Fruit fly (Drosophila melanogaster): ENCODE results near the gene mRpL4.

Gene mRpL4

DNA sequence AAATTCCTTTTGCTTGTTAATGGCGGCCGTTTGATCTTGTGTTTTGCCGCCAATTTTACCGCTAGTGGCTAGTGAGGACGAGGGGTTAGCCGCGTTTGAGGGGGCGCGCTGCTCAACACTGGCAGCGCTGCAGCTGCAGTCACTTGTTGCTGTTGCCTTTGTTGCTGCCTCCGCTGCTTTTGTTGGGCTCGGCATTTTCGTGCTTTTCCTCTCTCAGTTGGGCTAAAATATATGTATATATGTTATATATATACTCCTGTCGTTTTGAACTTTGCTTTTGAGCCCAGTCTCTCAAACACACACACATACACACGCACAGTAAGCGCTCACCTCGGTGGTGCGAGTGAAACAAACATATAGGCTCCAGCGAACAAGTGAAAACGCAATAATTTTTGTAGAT lies 4.1 kb downstream of the mRpL4 start (continued):
- TF ChIP-seq Hr4 (GFP tag; optimal IDR thresholded peaks at IDR 0.05) = no peak
- peak; percentile 17 for TF ChIP-seq CG6808 (GFP tag; optimal IDR thresholded peaks at IDR 0.05)
- no peak for TF ChIP-seq Smox (GFP tag; optimal IDR thresholded peaks at IDR 0.05)
- no peak for TF ChIP-seq CG1621 (tag; optimal IDR thresholded peaks at IDR 0.05)
- TF ChIP-seq Sox15 (GFP tag; optimal IDR thresholded peaks at IDR 0.05) = no peak
- no peak for TF ChIP-seq CG31627 (GFP tag; optimal IDR thresholded peaks at IDR 0.05)
- peak; percentile 41 for TF ChIP-seq Sox14 (GFP tag; optimal IDR thresholded peaks at IDR 0.05)
- no peak for TF ChIP-seq spab (GFP tag; optimal IDR thresholded peaks at IDR 0.05)

DNA sequence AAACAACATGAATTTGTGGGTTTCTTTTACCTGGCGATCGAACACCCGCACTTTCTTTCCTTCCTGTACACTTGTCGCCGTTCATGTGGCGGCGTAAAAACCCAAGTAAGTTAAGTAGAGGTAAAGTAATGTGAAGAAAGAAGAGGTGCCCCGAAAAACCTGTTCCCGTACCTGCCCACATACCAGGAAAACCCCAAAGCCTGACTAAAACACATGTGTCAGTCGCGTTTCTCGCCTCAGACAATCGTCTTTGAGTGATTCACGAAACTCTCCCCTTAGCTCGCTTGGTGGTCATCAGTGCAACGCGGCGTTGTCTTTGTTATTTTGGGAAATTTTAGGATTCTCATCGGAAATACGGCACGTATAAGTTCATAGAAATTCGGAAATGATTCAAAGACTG lies 5.4 kb downstream of the mRpL4 start:
- TF ChIP-seq fd85E (GFP tag; optimal IDR thresholded peaks at IDR 0.05) (no peak), fkh (GFP tag; optimal IDR thresholded peaks at IDR 0.05) (no peak), CG6854 (GFP tag; optimal IDR thresholded peaks at IDR 0.05) (peak; percentile 29), eg (GFP tag; IDR thresholded peaks at IDR 0.05) (0 out of 3 replicates have a peak, but pooled peaks have one; percentile 8), Sox102F (GFP tag; optimal IDR thresholded peaks at IDR 0.05) (no peak), Eip78C (GFP tag) (no peak), fd59A (GFP tag; optimal IDR thresholded peaks at IDR 0.05) (no peak), CG16779 (tag; optimal IDR thresholded peaks at IDR 0.05) (no peak), pdm3 (GFP tag; optimal IDR thresholded peaks at IDR 0.05) (no peak), Gug (GFP tag; IDR thresholded peaks at IDR 0.05) (no peak), CG7368 (GFP tag; optimal IDR thresholded peaks at IDR 0.05) (no peak), net (GFP tag; optimal IDR thresholded peaks at IDR 0.05) (no peak), CG6808 (GFP tag; optimal IDR thresholded peaks at IDR 0.05) (no peak)

DNA sequence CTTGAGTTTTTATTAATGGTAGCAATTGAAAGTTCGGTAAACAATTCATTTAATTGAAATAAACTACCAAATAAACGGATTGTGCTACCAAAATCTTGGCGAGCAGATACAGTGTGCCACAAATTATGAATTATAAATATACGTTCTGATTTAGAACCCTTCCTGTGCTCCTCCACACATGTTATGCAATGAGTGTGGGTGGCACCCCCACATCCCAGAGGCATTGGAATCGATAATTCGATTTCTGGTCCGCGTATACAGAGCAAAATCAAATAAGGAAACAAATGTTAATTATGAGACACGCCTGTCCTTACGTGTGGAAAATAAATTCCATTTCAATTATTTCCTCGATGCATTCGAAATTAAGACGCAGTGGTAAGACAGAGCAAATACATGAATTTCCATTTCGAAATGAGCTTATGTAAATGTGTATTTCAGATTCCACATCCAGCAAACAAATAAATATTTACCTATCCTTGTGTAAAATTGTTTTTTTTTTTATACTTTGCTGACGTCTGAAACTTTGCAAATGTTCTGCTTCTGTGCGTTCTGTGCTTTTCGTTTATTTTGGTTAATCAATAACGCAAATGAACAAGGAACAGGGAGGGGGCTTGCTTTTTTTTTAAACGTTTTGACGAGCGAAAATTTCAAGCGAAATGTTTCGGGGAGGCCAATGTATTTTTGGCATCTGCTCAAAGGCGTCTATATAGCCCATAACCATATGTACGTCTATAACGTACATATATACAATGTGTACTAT lies 6.9 kb downstream of the mRpL4 start:
- TF ChIP-seq CG11902 (GFP tag; optimal IDR thresholded peaks at IDR 0.05) = no peak
- peak; percentile 55 for TF ChIP-seq Eip78C (GFP tag)
- TF ChIP-seq svp (GFP tag) = peak; percentile 0
- peak; percentile 10 for TF ChIP-seq vri (GFP tag; optimal IDR thresholded peaks at IDR 0.05)

DNA sequence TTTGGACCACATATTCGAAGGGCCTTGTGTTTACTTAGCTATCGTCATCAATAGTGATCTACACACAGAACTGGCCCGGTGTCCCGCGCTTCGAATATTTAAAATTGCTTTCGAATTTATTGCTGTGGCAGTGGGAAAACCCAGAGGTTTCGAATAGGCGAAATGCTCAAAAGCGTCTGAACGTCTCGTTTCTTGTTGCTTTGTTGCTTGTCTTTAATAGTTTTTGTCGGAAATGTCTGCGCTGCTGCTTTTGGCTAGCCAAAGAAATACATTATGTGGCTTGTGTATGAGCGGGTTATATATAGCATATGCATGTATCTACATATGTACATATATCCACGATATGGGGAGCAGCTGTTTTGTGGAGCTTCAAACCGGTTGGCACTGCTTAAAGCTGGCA lies 7.7 kb downstream of the mRpL4 start:
- TF ChIP-seq dsx (GFP tag; optimal IDR thresholded peaks at IDR 0.05; ENCODE audit: poor library complexity, severe bottlenecking) = peak; percentile 18
- no peak for TF ChIP-seq Sox102F (GFP tag; optimal IDR thresholded peaks at IDR 0.05)

DNA sequence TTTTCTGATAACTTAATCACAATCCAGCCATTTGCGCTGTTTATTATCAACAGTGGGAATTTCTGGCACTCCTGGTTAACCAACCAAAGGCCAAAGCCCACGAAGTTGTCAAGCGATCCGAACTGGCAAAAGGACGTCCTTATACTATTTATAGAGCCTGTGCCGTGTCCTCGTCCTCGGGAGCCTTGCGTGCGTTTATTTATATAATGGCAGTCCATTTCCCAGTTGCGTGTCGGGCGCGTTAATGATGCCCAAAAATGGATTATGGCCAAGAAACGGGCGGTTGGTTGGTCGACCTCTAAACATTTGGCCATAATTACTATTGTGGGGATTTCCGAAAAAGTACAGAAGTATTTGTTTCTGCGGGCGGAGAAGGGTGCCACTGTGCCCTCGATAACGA lies 8.5 kb downstream of the mRpL4 start:
- TF ChIP-seq ss (GFP tag; optimal IDR thresholded peaks at IDR 0.05) (peak in 1 of 2 experiments; percentile 59), CG1621 (tag; optimal IDR thresholded peaks at IDR 0.05) (no peak), CG10631 (GFP tag; optimal IDR thresholded peaks at IDR 0.05) (no peak)

DNA sequence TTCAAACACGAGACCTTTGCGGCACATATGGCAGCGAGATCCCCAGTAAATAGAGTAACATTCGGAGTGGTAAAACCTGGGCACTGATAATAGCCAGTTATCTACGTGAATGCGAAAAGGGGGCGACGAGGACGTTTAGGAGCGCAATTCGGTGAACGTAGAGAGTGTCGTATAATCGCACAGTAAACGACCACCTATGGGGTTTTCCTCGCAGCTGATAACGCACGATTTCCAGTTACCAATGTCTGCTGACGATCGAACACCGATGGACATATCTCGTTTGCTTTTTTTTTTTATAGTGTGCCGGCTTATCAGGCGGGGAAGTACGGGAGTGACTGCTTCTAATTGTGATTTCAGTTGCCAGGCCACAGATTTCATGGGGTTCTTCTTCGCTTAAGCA lies 9.2 kb downstream of the mRpL4 start:
- peak; percentile 75 for TF ChIP-seq svp (GFP tag)
- TF ChIP-seq CG11294 (GFP tag; IDR thresholded peaks at IDR 0.05) = no peak
- no peak for TF ChIP-seq acj6 (GFP tag; optimal IDR thresholded peaks at IDR 0.05)
- peak; percentile 3 for TF ChIP-seq CG16779 (tag; optimal IDR thresholded peaks at IDR 0.05)
- peak; percentile 67 for TF ChIP-seq vri (GFP tag; optimal IDR thresholded peaks at IDR 0.05)
- peak; percentile 38 for TF ChIP-seq fkh (GFP tag; optimal IDR thresholded peaks at IDR 0.05)
- TF ChIP-seq CG3919 (GFP tag; optimal IDR thresholded peaks at IDR 0.05) = no peak
